Fruit fly (Drosophila melanogaster) Kc167 (cell line): Measurements from ENCODE around the gene Sulf1.

ENCODE experiments used
- Sin3A ChIP-seq: fragments of >200 bp; optimal IDR thresholded peaks from 2 replicates; lab custom pipeline; 2018; ENCODE audit warnings: missing external identifiers
- h ChIP-seq: fragments of >200 bp; optimal IDR thresholded peaks from 3 replicates; lab custom pipeline; 2018; ENCODE audit warnings: missing external identifiers

dm6 chr3R:16389117-16389516, 49.7 kb upstream of the Sulf1 start:
- TF ChIP-seq Sin3A (lab: Kevin White, UChicago), result no peak
- no peak for TF ChIP-seq h (lab: Kevin White, UChicago)
